Worm (Caenorhabditis elegans) whole organism, L2 larva: ENCODE results near the gene abts-3.

ENCODE experiments used
- F13H6.1 ChIP-seq: sonication (generic microtip); optimal IDR thresholded peaks from 2 replicates; lab custom pipeline; 2016; ENCODE audit warnings: missing genetic modification characterization, missing compliant biosample characterization
- ZK546.5 ChIP-seq: sonication (generic microtip); optimal IDR thresholded peaks from 2 replicates; lab custom pipeline; 2017; ENCODE audit warnings: missing biosample characterization, missing genetic modification characterization
- ama-1 ChIP-seq: fragments of 150-350 bp; optimal IDR thresholded peaks from 2 replicates; lab custom pipeline; 2018; ENCODE audit warnings: inconsistent platforms
- dmd-4 ChIP-seq: sonication (generic microtip); optimal IDR thresholded peaks from 2 replicates; lab custom pipeline; 2017; ENCODE audit warnings: missing biosample characterization, missing genetic modification characterization
- fos-1 ChIP-seq: fragments of 150-350 bp; optimal IDR thresholded peaks from 2 replicates; lab custom pipeline; 2014; ENCODE audit warnings: missing biosample characterization, missing genetic modification characterization
- nhr-25 ChIP-seq: fragments of 150-350 bp; sonication (generic microtip); optimal IDR thresholded peaks from 3 replicates; lab custom pipeline; 2014; ENCODE audit warnings: missing biosample characterization, missing genetic modification characterization
- nhr-77 ChIP-seq: fragments of 150-350 bp; optimal IDR thresholded peaks from 2 replicates; lab custom pipeline; 2014; ENCODE audit warnings: missing biosample characterization, missing genetic modification characterization
- sem-4 ChIP-seq: fragments of 150-350 bp; optimal IDR thresholded peaks from 2 replicates; lab custom pipeline; 2014; ENCODE audit warnings: missing biosample characterization, missing genetic modification reagents, missing genetic modification characterization
- unc-39 ChIP-seq: fragments of 150-350 bp; optimal IDR thresholded peaks from 2 replicates; lab custom pipeline; 2014; ENCODE audit warnings: missing biosample characterization, missing genetic modification characterization
- unc-62 ChIP-seq: fragments of 150-350 bp; optimal IDR thresholded peaks from 2 replicates; lab custom pipeline; 2014; ENCODE audit warnings: missing biosample characterization, missing genetic modification reagents, missing genetic modification characterization

DNA sequence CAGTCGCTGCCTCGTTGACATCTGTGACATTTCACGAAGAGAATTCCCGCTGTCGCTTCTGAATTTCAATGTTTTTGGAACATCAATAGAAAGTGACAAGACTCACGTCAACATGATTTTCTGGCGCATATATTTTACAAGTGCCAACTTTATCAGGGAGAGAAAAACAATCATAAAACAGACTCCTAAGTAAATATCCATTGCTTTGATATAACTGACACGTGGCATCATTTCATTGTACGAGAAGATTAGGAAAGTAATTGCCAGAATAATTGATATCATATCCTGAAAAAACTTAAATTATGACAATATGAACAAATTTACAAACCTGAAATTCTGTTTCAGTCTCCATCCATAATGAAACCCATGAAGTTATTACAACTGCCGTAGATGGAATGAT is 25.4 kb downstream of the abts-3 start:
- no peak for TF ChIP-seq dmd-4 (tag; lab: Kevin White, UChicago)
- no peak for TF ChIP-seq unc-39 (tag; lab: Kevin White, UChicago)
- no peak for TF ChIP-seq fos-1 (tag; lab: Kevin White, UChicago)
- no peak for TF ChIP-seq ZK546.5 (tag; lab: Kevin White, UChicago)
- TF ChIP-seq unc-62 (GFP tag; lab: Kevin White, UChicago): no peak
- TF ChIP-seq ama-1: no peak
- TF ChIP-seq sem-4 (tag; lab: Kevin White, UChicago): no peak
- no peak for TF ChIP-seq F13H6.1
- TF ChIP-seq nhr-25: no peak
- TF ChIP-seq nhr-77 (tag; lab: Kevin White, UChicago): no peak
